Worm (Caenorhabditis elegans): ENCODE results near the gene unc-5.

DNA sequence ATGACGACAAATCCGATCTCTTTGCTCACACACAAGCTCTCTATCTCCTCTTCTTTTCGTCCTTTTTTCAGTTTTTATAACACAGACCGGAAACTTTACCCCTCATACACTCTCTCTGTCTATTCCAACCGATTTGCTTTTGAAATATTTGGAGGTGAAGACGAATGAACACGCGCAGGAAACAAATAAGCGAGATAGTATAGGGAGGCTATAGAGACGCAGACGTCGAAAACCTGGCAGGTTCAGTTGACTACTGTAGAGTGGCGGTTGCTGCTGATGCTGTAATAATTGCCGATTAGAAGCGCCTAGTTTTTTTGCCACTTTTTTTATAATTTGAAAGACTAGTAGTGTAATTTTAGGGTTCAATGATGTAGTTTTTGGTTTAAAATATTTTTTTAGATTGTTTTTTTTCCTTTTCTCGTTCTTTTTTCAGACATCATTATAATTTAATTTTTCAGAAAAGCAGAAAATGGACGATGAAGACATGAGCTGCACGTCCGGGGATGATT, 22.6 kb upstream of the unc-5 start, which contains the start of gene ari-2:
- no peak for TF ChIP-seq hmbx-1 (tag; optimal IDR thresholded peaks at IDR 0.05)
- no peak for TF ChIP-seq tbx-11 (GFP tag; IDR thresholded peaks at IDR 0.05)
- no peak for TF ChIP-seq sea-1 (GFP tag; conservative IDR thresholded peaks at IDR 0.05)
- no peak for TF ChIP-seq ama-1 (optimal IDR thresholded peaks at IDR 0.05)
- TF ChIP-seq B0310.2 (tag; optimal IDR thresholded peaks at IDR 0.05): no peak
- no peak for TF ChIP-seq tbx-37 (GFP tag; conservative IDR thresholded peaks at IDR 0.05)
- TF ChIP-seq ets-7 (tag; optimal IDR thresholded peaks at IDR 0.05): no peak
- no peak for TF ChIP-seq ceh-36 (tag; optimal IDR thresholded peaks at IDR 0.05)
- TF ChIP-seq F13C5.2 (tag; optimal IDR thresholded peaks at IDR 0.05): no peak
- TF ChIP-seq hnd-1 (tag; optimal IDR thresholded peaks at IDR 0.05): no peak
- no peak for TF ChIP-seq pes-1 (GFP tag; IDR thresholded peaks at IDR 0.05)
- no peak for TF ChIP-seq flt-1 (GFP tag; IDR thresholded peaks at IDR 0.05)
